Worm (Caenorhabditis elegans) whole organism, young adult: ENCODE data around the gene pld-1.

Experiments
- B0019.2 ChIP-seq: fragments of 200-800 bp; sonication (Bioruptor generic); conservative IDR thresholded peaks from 2 replicates; pipeline ENCODE4 v1.3.6; 2022; ENCODE audit warnings: missing genetic modification reagents, missing genetic modification characterization, missing compliant biosample characterization
- B0035.1 ChIP-seq: sonication (generic microtip); optimal IDR thresholded peaks from 2 replicates; lab custom pipeline; 2016; ENCODE audit warnings: missing genetic modification characterization, mild to moderate bottlenecking, missing compliant biosample characterization, missing genotype, missing genetic modification reagents
- C17E4.6 ChIP-seq: fragments of 200-800 bp; sonication (Bioruptor generic); IDR thresholded peaks from 2 replicates; pipeline ENCODE4 v1.3.6; 2022; ENCODE audit warnings: missing genetic modification reagents, missing genetic modification characterization, missing compliant biosample characterization
- D2030.7 ChIP-seq: fragments of 200-800 bp; sonication (Bioruptor generic); IDR thresholded peaks from 2 replicates; pipeline ENCODE4 v1.3.6; 2022; ENCODE audit warnings: missing genetic modification reagents, missing genetic modification characterization, missing compliant biosample characterization
- F10E7.11 ChIP-seq: sonication (generic microtip); optimal IDR thresholded peaks from 2 replicates; lab custom pipeline; 2017; ENCODE audit warnings: mild to moderate bottlenecking, missing genetic modification characterization, moderate library complexity, missing compliant biosample characterization
- F37B4.10 ChIP-seq: fragments of 200-800 bp; sonication (Bioruptor generic); IDR thresholded peaks from 2 replicates; pipeline ENCODE4 v1.3.6; 2022; ENCODE audit warnings: missing genetic modification characterization, missing compliant biosample characterization
- F55B11.4 ChIP-seq: sonication (generic microtip); optimal IDR thresholded peaks from 2 replicates; lab custom pipeline; 2016; ENCODE audit warnings: missing compliant biosample characterization, missing genetic modification characterization, borderline replicate concordance; ENCODE audit not compliant: insufficient read depth
- F57C9.4 ChIP-seq: sonication (generic microtip); optimal IDR thresholded peaks from 2 replicates; lab custom pipeline; 2017; ENCODE audit warnings: mild to moderate bottlenecking, missing genetic modification characterization, missing compliant biosample characterization
- T26A5.8 ChIP-seq: sonication (generic microtip); optimal IDR thresholded peaks from 2 replicates; lab custom pipeline; 2016; ENCODE audit warnings: missing genetic modification characterization, missing compliant biosample characterization
- Y53F4B.3 ChIP-seq: fragments of 200-800 bp; sonication (Bioruptor generic); IDR thresholded peaks from 2 replicates; pipeline ENCODE4 v1.3.6; 2022; ENCODE audit warnings: missing genetic modification reagents, missing genetic modification characterization, missing compliant biosample characterization
- Y95B8A.8 ChIP-seq: fragments of 200-800 bp; sonication (Bioruptor generic); IDR thresholded peaks from 2 replicates; pipeline ENCODE4 v1.3.6; 2022; ENCODE audit warnings: missing genetic modification reagents, missing genetic modification characterization, missing compliant biosample characterization
- ZK185.1 ChIP-seq: sonication (generic microtip); optimal IDR thresholded peaks from 2 replicates; lab custom pipeline; 2016; ENCODE audit warnings: mild to moderate bottlenecking, missing genetic modification characterization, missing compliant biosample characterization; ENCODE audit not compliant: poor library complexity, severe bottlenecking
- akir-1 ChIP-seq: fragments of 200-800 bp; sonication (Bioruptor generic); optimal IDR thresholded peaks from 2 replicates; lab custom pipeline; 2018; ENCODE audit warnings: mild to moderate bottlenecking, missing genetic modification characterization, moderate library complexity, missing compliant biosample characterization
- ama-1 ChIP-seq, 3 experiments: fragments of 150-350 bp in 1 of 3; sonication (generic microtip) in 2 of 3; optimal IDR thresholded peaks; 2 replicates each; lab custom pipeline; 2014 to 2018; ENCODE audit warnings: missing biosample characterization in 2 of 3, missing genetic modification characterization in 2 of 3, missing genetic modification reagents in 2 of 3
- atf-7 ChIP-seq: sonication (generic microtip); optimal IDR thresholded peaks from 2 replicates; lab custom pipeline; 2017; ENCODE audit warnings: mild to moderate bottlenecking, missing genetic modification characterization, missing compliant biosample characterization
- bed-1 ChIP-seq: fragments of 200-800 bp; sonication (Bioruptor generic); IDR thresholded peaks from 2 replicates; pipeline ENCODE4 v1.3.6; 2022; ENCODE audit warnings: missing genetic modification reagents, missing genetic modification characterization, missing compliant biosample characterization
- ceh-100 ChIP-seq: fragments of 200-800 bp; sonication (Bioruptor generic); IDR thresholded peaks from 2 replicates; pipeline ENCODE4 v1.3.6; 2022; ENCODE audit warnings: missing genetic modification reagents, missing genetic modification characterization, missing compliant biosample characterization
- ceh-27 ChIP-seq: fragments of 200-800 bp; sonication (Bioruptor generic); optimal IDR thresholded peaks from 2 replicates; lab custom pipeline; 2018; ENCODE audit warnings: mild to moderate bottlenecking, missing genetic modification characterization, moderate library complexity, missing compliant biosample characterization
- ceh-40 ChIP-seq: fragments of 200-800 bp; sonication (Bioruptor generic); IDR thresholded peaks from 2 replicates; pipeline ENCODE4 v1.3.6; 2022; ENCODE audit warnings: missing genetic modification characterization, missing compliant biosample characterization
- ceh-79 ChIP-seq: sonication (generic microtip); optimal IDR thresholded peaks from 2 replicates; lab custom pipeline; 2017; ENCODE audit warnings: mild to moderate bottlenecking, missing genetic modification characterization, missing compliant biosample characterization
- ceh-91 ChIP-seq: fragments of 200-800 bp; sonication (Bioruptor generic); IDR thresholded peaks from 2 replicates; pipeline ENCODE4 v1.3.6; 2022; ENCODE audit warnings: missing genetic modification reagents, missing genetic modification characterization, missing compliant biosample characterization
- dox-1 ChIP-seq: fragments of 200-800 bp; sonication (Bioruptor generic); IDR thresholded peaks from 2 replicates; pipeline ENCODE4 v1.3.6; 2022; ENCODE audit warnings: missing genetic modification reagents, missing genetic modification characterization, missing compliant biosample characterization
- dpl-1 ChIP-seq: fragments of 150-350 bp; optimal IDR thresholded peaks from 2 replicates; lab custom pipeline; 2014; ENCODE audit warnings: missing biosample characterization, missing genetic modification reagents, missing genetic modification characterization
- ekl-4 ChIP-seq: fragments of 200-800 bp; sonication (Bioruptor generic); IDR thresholded peaks from 2 replicates; pipeline ENCODE4 v1.3.6; 2022; ENCODE audit warnings: missing genetic modification reagents, missing genetic modification characterization, missing compliant biosample characterization
- him-1 ChIP-seq: sonication (generic microtip); optimal IDR thresholded peaks from 2 replicates; lab custom pipeline; 2016; ENCODE audit warnings: missing genotype, missing genetic modification reagents, missing genetic modification characterization, missing compliant biosample characterization
- hlh-12 ChIP-seq: sonication (generic microtip); optimal IDR thresholded peaks from 2 replicates; lab custom pipeline; 2016; ENCODE audit warnings: missing genetic modification characterization, missing compliant biosample characterization
- hmg-20 ChIP-seq: fragments of 200-800 bp; sonication (Bioruptor generic); IDR thresholded peaks from 2 replicates; pipeline ENCODE4 v1.3.6; 2022; ENCODE audit warnings: missing genetic modification reagents, missing genetic modification characterization, missing compliant biosample characterization
- hsf-1 ChIP-seq: fragments of 200-800 bp; sonication (Bioruptor generic); IDR thresholded peaks from 2 replicates; pipeline ENCODE4 v1.3.6; 2022; ENCODE audit warnings: missing genetic modification reagents, missing genetic modification characterization, missing compliant biosample characterization
- lin-54 ChIP-seq: fragments of 200-800 bp; sonication (Bioruptor generic); optimal IDR thresholded peaks from 2 replicates; lab custom pipeline; 2018; ENCODE audit warnings: mild to moderate bottlenecking, missing genetic modification characterization, missing compliant biosample characterization
- lsy-27 ChIP-seq: sonication (generic microtip); optimal IDR thresholded peaks from 2 replicates; lab custom pipeline; 2017; ENCODE audit warnings: missing genetic modification characterization, mild to moderate bottlenecking, missing compliant biosample characterization, antibody characterized with exemption, missing genotype, borderline replicate concordance; ENCODE audit not compliant: insufficient read depth
- madf-6 ChIP-seq: fragments of 200-800 bp; sonication (Bioruptor generic); IDR thresholded peaks from 2 replicates; pipeline ENCODE4 v1.3.6; 2022; ENCODE audit warnings: missing genetic modification reagents, missing genetic modification characterization, missing compliant biosample characterization
- madf-8 ChIP-seq: fragments of 200-800 bp; sonication (Bioruptor generic); conservative IDR thresholded peaks from 2 replicates; pipeline ENCODE4 v1.3.6; 2022; ENCODE audit warnings: missing genetic modification reagents, missing genetic modification characterization, missing compliant biosample characterization
- mel-28 ChIP-seq: sonication (generic microtip); optimal IDR thresholded peaks from 2 replicates; lab custom pipeline; 2016; ENCODE audit warnings: borderline replicate concordance, mild to moderate bottlenecking, missing genetic modification characterization, missing compliant biosample characterization
- mes-4 ChIP-seq: sonication (generic microtip); optimal IDR thresholded peaks from 2 replicates; lab custom pipeline; 2016; ENCODE audit warnings: missing genotype, missing genetic modification characterization, missing compliant biosample characterization
- nfya-2 ChIP-seq: fragments of 200-800 bp; sonication (Bioruptor generic); IDR thresholded peaks from 2 replicates; pipeline ENCODE4 v1.3.6; 2022; ENCODE audit warnings: missing genetic modification reagents, missing genetic modification characterization, missing compliant biosample characterization
- nhr-120 ChIP-seq: fragments of 200-800 bp; sonication (Bioruptor generic); IDR thresholded peaks from 2 replicates; pipeline ENCODE4 v1.3.6; 2022; ENCODE audit warnings: missing genetic modification characterization, missing compliant biosample characterization
- nhr-179 ChIP-seq: sonication (generic microtip); optimal IDR thresholded peaks from 2 replicates; lab custom pipeline; 2016; ENCODE audit warnings: mild to moderate bottlenecking, missing genetic modification characterization, missing compliant biosample characterization
- nhr-80 ChIP-seq: sonication (generic microtip); optimal IDR thresholded peaks from 2 replicates; lab custom pipeline; 2016; ENCODE audit warnings: missing genetic modification characterization, missing compliant biosample characterization
- rec-8 ChIP-seq, 2 experiments: sonication (generic microtip); optimal IDR thresholded peaks; 2 replicates each; lab custom pipeline; 2016; ENCODE audit warnings: mild to moderate bottlenecking in 2 of 2, missing genetic modification characterization in 2 of 2, missing genetic modification reagents in 2 of 2, missing genotype in 2 of 2, missing biosample characterization in 1 of 2, missing compliant biosample characterization in 1 of 2, moderate library complexity in 1 of 2
- rpc-1 ChIP-seq, 2 experiments: fragments of 150-350 bp in 1 of 2; sonication (generic microtip) in 1 of 2; optimal IDR thresholded peaks; 2 replicates each; lab custom pipeline; 2014 to 2018; ENCODE audit warnings: missing biosample characterization in 1 of 2, missing genetic modification characterization in 1 of 2, missing genetic modification reagents in 1 of 2, missing genotype in 1 of 2
- sea-2 ChIP-seq: fragments of 200-800 bp; sonication (Bioruptor generic); IDR thresholded peaks from 2 replicates; pipeline ENCODE4 v1.3.6; 2022; ENCODE audit warnings: missing genetic modification characterization, missing compliant biosample characterization
- tbp1 ChIP-seq: fragments of 200-800 bp; sonication (Bioruptor generic); optimal IDR thresholded peaks from 2 replicates; lab custom pipeline; 2018; ENCODE audit warnings: mild to moderate bottlenecking, missing genetic modification characterization, missing compliant biosample characterization
- tlf-1 ChIP-seq: fragments of 200-800 bp; sonication (Bioruptor generic); optimal IDR thresholded peaks from 2 replicates; lab custom pipeline; 2018; ENCODE audit warnings: mild to moderate bottlenecking, missing genetic modification characterization, missing compliant biosample characterization
- unc-130 ChIP-seq: sonication (generic microtip); optimal IDR thresholded peaks from 2 replicates; lab custom pipeline; 2016; ENCODE audit warnings: missing genetic modification reagents, missing genetic modification characterization, missing compliant biosample characterization
- zfh-2 ChIP-seq: fragments of 200-800 bp; sonication (Bioruptor generic); conservative IDR thresholded peaks from 2 replicates; pipeline ENCODE4 v1.3.6; 2022; ENCODE audit warnings: missing genetic modification reagents, missing genetic modification characterization, missing compliant biosample characterization
- ztf-18 ChIP-seq: sonication (generic microtip); optimal IDR thresholded peaks from 2 replicates; lab custom pipeline; 2016; ENCODE audit warnings: missing genotype, mild to moderate bottlenecking, missing genetic modification characterization, missing compliant biosample characterization
- ztf-26 ChIP-seq: sonication (generic microtip); optimal IDR thresholded peaks from 2 replicates; lab custom pipeline; 2017; ENCODE audit warnings: missing genetic modification characterization, missing compliant biosample characterization
- ztf-3 ChIP-seq: fragments of 200-800 bp; sonication (Bioruptor generic); optimal IDR thresholded peaks from 2 replicates; lab custom pipeline; 2018; ENCODE audit warnings: mild to moderate bottlenecking, missing genetic modification characterization, missing compliant biosample characterization

Gene pld-1

ce11 chrII:5055129-5055666 is 36.3 kb downstream of the pld-1 start, which contains the start of the genes ify-1 and rpl-22 (continued):
- TF ChIP-seq ama-1 (optimal IDR thresholded peaks at IDR 0.05; lab: Kevin White, UChicago) (no peak), ama-1 (GFP tag; optimal IDR thresholded peaks at IDR 0.05; lab: Kevin White, UChicago) (no peak), F10E7.11 (tag; lab: Kevin White, UChicago) (no peak), ztf-3 (GFP tag; lab: Kevin White, UChicago) (no peak), ZK185.1 (tag; lab: Kevin White, UChicago) (peak; percentile 90), mel-28 (tag; lab: Kevin White, UChicago) (no peak), F37B4.10 (no peak), nfya-2 (GFP tag; lab: Robert Waterston, UW) (no peak), nhr-179 (tag; lab: Kevin White, UChicago) (no peak), ceh-79 (tag; lab: Kevin White, UChicago) (no peak), atf-7 (tag; lab: Kevin White, UChicago) (no peak), hsf-1 (peak; percentile 72), ceh-100 (GFP tag; lab: Robert Waterston, UW) (peak; percentile 90), ceh-91 (GFP tag; lab: Robert Waterston, UW) (peak; percentile 89), ztf-18 (tag; lab: Kevin White, UChicago) (peak; percentile 63), madf-8 (GFP tag; lab: Robert Waterston, UW) (peak; percentile 71), F57C9.4 (peak; percentile 6), nhr-120 (GFP tag; lab: Robert Waterston, UW) (no peak), B0019.2 (GFP tag; lab: Robert Waterston, UW) (0 out of 2 replicates have a peak, but pooled peaks have one; percentile 38), madf-6 (peak; percentile 94), D2030.7 (GFP tag; lab: Robert Waterston, UW) (peak; percentile 83), ekl-4 (GFP tag; lab: Robert Waterston, UW) (peak; percentile 75), zfh-2 (GFP tag; lab: Robert Waterston, UW) (no peak), ztf-26 (tag; lab: Kevin White, UChicago) (peak; percentile 26), bed-1 (GFP tag; lab: Robert Waterston, UW) (no peak), rpc-1 (optimal IDR thresholded peaks at IDR 0.05; lab: Kevin White, UChicago) (peak; percentile 26), rpc-1 (tag; optimal IDR thresholded peaks at IDR 0.05; lab: Kevin White, UChicago) (peak; percentile 4), ceh-27 (peak; percentile 92), hlh-12 (tag; lab: Kevin White, UChicago) (no peak), akir-1 (GFP tag; lab: Kevin White, UChicago) (no peak), unc-130 (no peak), rec-8 (tag; optimal IDR thresholded peaks at IDR 0.05; lab: Kevin White, UChicago) (no peak), sea-2 (GFP tag; lab: Robert Waterston, UW) (no peak), dpl-1 (peak; percentile 82), Y95B8A.8 (GFP tag; lab: Robert Waterston, UW) (0 out of 2 replicates have a peak, but pooled peaks have one; percentile 54), Y53F4B.3 (GFP tag; lab: Robert Waterston, UW) (no peak), F55B11.4 (tag; lab: Kevin White, UChicago) (no peak), tlf-1 (peak; percentile 85), nhr-80 (tag; lab: Kevin White, UChicago) (peak; percentile 36), C17E4.6 (GFP tag; lab: Robert Waterston, UW) (no peak), mes-4 (tag; lab: Kevin White, UChicago) (no peak), him-1 (tag; lab: Kevin White, UChicago) (no peak), lsy-27 (tag; lab: Kevin White, UChicago) (no peak), ceh-40 (GFP tag; lab: Robert Waterston, UW) (no peak), hmg-20 (GFP tag; lab: Robert Waterston, UW) (peak; percentile 48; the same call in 1 of the 2 replicates), dox-1 (GFP tag; lab: Robert Waterston, UW) (peak; percentile 88), lin-54 (GFP tag; lab: Kevin White, UChicago) (peak; percentile 92), B0035.1 (tag; lab: Kevin White, UChicago) (no peak), tbp1 (GFP tag; lab: Kevin White, UChicago) (peak; percentile 73), T26A5.8 (tag; lab: Kevin White, UChicago) (no peak)
